Worm (Caenorhabditis elegans) whole organism, young adult: ENCODE measurements around the gene ZK1010.12.

Experiments used
- B0261.1 ChIP-seq: sonication (generic microtip); optimal IDR thresholded peaks from 2 replicates; lab custom pipeline; 2016; ENCODE audit warnings: mild to moderate bottlenecking, missing genetic modification characterization, moderate library complexity, missing compliant biosample characterization
- D2030.7 ChIP-seq: fragments of 200-800 bp; sonication (Bioruptor generic); IDR thresholded peaks from 2 replicates; pipeline ENCODE4 v1.3.6; 2022; ENCODE audit warnings: missing genetic modification reagents, missing genetic modification characterization, missing compliant biosample characterization
- F33H1.4 ChIP-seq: fragments of 200-800 bp; sonication (Bioruptor generic); IDR thresholded peaks from 2 replicates; pipeline ENCODE4 v1.3.6; 2022; ENCODE audit warnings: missing genetic modification reagents, missing genetic modification characterization, missing compliant biosample characterization
- F39B2.1 ChIP-seq: fragments of 200-800 bp; sonication (Bioruptor generic); IDR thresholded peaks from 2 replicates; pipeline ENCODE4 v1.3.6; 2022; ENCODE audit warnings: missing genetic modification reagents, missing genetic modification characterization, missing compliant biosample characterization
- F49E8.2 ChIP-seq: sonication (generic microtip); optimal IDR thresholded peaks from 3 replicates; lab custom pipeline; 2017; ENCODE audit warnings: missing genetic modification characterization, mild to moderate bottlenecking, missing compliant biosample characterization, antibody characterized with exemption, moderate library complexity; ENCODE audit not compliant: insufficient read depth
- F57A8.1 ChIP-seq: fragments of 200-800 bp; sonication (Bioruptor generic); optimal IDR thresholded peaks from 2 replicates; lab custom pipeline; 2018; ENCODE audit warnings: mild to moderate bottlenecking, missing genetic modification characterization, moderate library complexity, missing compliant biosample characterization
- K11D2.4 ChIP-seq: fragments of 200-800 bp; sonication (Bioruptor generic); IDR thresholded peaks from 2 replicates; pipeline ENCODE4 v1.3.6; 2022; ENCODE audit warnings: missing genetic modification reagents, missing genetic modification characterization, missing compliant biosample characterization
- K12H6.12 ChIP-seq: fragments of 200-800 bp; sonication (Bioruptor generic); optimal IDR thresholded peaks from 2 replicates; lab custom pipeline; 2018; ENCODE audit warnings: mild to moderate bottlenecking, missing genetic modification characterization, missing compliant biosample characterization
- Y53G8AR.9 ChIP-seq: fragments of 200-800 bp; sonication (Bioruptor generic); conservative IDR thresholded peaks from 2 replicates; pipeline ENCODE4 v1.3.6; 2022; ENCODE audit warnings: missing genetic modification reagents, missing genetic modification characterization, missing compliant biosample characterization
- Y79H2A.3 ChIP-seq: fragments of 200-800 bp; sonication (Bioruptor generic); conservative IDR thresholded peaks from 2 replicates; pipeline ENCODE4 v1.3.6; 2022; ENCODE audit warnings: missing genetic modification reagents, missing genetic modification characterization, missing compliant biosample characterization
- atf-7 ChIP-seq: sonication (generic microtip); optimal IDR thresholded peaks from 2 replicates; lab custom pipeline; 2017; ENCODE audit warnings: mild to moderate bottlenecking, missing genetic modification characterization, missing compliant biosample characterization
- athp-1 ChIP-seq: sonication (generic microtip); optimal IDR thresholded peaks from 2 replicates; lab custom pipeline; 2017; ENCODE audit warnings: mild to moderate bottlenecking, missing genetic modification characterization, missing compliant biosample characterization
- attf-5 ChIP-seq: fragments of 200-800 bp; sonication (Bioruptor generic); optimal IDR thresholded peaks from 2 replicates; lab custom pipeline; 2018; ENCODE audit warnings: mild to moderate bottlenecking, missing genetic modification characterization, missing compliant biosample characterization
- ccch-3 ChIP-seq: fragments of 200-800 bp; sonication (Bioruptor generic); optimal IDR thresholded peaks from 2 replicates; lab custom pipeline; 2018; ENCODE audit warnings: mild to moderate bottlenecking, missing genetic modification characterization, missing compliant biosample characterization
- cebp-1 ChIP-seq, 2 experiments: fragments of 200-800 bp in 1 of 2; sonication (Bioruptor generic) in 1 of 2; sonication (generic microtip) in 1 of 2; IDR thresholded peaks in 1 of 2; optimal IDR thresholded peaks in 1 of 2; 2 replicates each; pipeline versions ENCODE4 v1.3.6 to Lab custom; 2017 to 2022; ENCODE audit warnings: missing compliant biosample characterization in 2 of 2, missing genetic modification characterization in 2 of 2, mild to moderate bottlenecking in 1 of 2, missing genetic modification reagents in 1 of 2, moderate library complexity in 1 of 2
- cebp-2 ChIP-seq: fragments of 200-800 bp; sonication (Bioruptor generic); IDR thresholded peaks from 2 replicates; pipeline ENCODE4 v1.3.6; 2022; ENCODE audit warnings: missing genetic modification characterization, missing compliant biosample characterization
- ceh-100 ChIP-seq: fragments of 200-800 bp; sonication (Bioruptor generic); IDR thresholded peaks from 2 replicates; pipeline ENCODE4 v1.3.6; 2022; ENCODE audit warnings: missing genetic modification reagents, missing genetic modification characterization, missing compliant biosample characterization
- ceh-40 ChIP-seq: fragments of 200-800 bp; sonication (Bioruptor generic); IDR thresholded peaks from 2 replicates; pipeline ENCODE4 v1.3.6; 2022; ENCODE audit warnings: missing genetic modification characterization, missing compliant biosample characterization
- ceh-79 ChIP-seq: sonication (generic microtip); optimal IDR thresholded peaks from 2 replicates; lab custom pipeline; 2017; ENCODE audit warnings: mild to moderate bottlenecking, missing genetic modification characterization, missing compliant biosample characterization
- die-1 ChIP-seq: sonication (generic microtip); optimal IDR thresholded peaks from 2 replicates; lab custom pipeline; 2016; ENCODE audit warnings: missing genotype, mild to moderate bottlenecking, missing genetic modification characterization, missing compliant biosample characterization
- dox-1 ChIP-seq: fragments of 200-800 bp; sonication (Bioruptor generic); IDR thresholded peaks from 2 replicates; pipeline ENCODE4 v1.3.6; 2022; ENCODE audit warnings: missing genetic modification reagents, missing genetic modification characterization, missing compliant biosample characterization
- egrh-3 ChIP-seq: fragments of 200-800 bp; sonication (Bioruptor generic); IDR thresholded peaks from 2 replicates; pipeline ENCODE4 v1.3.6; 2022; ENCODE audit warnings: missing genetic modification reagents, missing genetic modification characterization, missing compliant biosample characterization
- hmg-20 ChIP-seq: fragments of 200-800 bp; sonication (Bioruptor generic); IDR thresholded peaks from 2 replicates; pipeline ENCODE4 v1.3.6; 2022; ENCODE audit warnings: missing genetic modification reagents, missing genetic modification characterization, missing compliant biosample characterization
- hsf-1 ChIP-seq: fragments of 200-800 bp; sonication (Bioruptor generic); IDR thresholded peaks from 2 replicates; pipeline ENCODE4 v1.3.6; 2022; ENCODE audit warnings: missing genetic modification reagents, missing genetic modification characterization, missing compliant biosample characterization
- lag-1 ChIP-seq: fragments of 200-800 bp; sonication (Bioruptor generic); IDR thresholded peaks from 2 replicates; pipeline ENCODE4 v1.3.6; 2022; ENCODE audit warnings: missing genetic modification reagents, missing genetic modification characterization, missing compliant biosample characterization
- lin-26 ChIP-seq: fragments of 200-800 bp; sonication (Bioruptor generic); IDR thresholded peaks from 2 replicates; pipeline ENCODE4 v1.3.6; 2022; ENCODE audit warnings: missing genetic modification reagents, missing genetic modification characterization, missing compliant biosample characterization
- lir-1 ChIP-seq: fragments of 200-800 bp; sonication (Bioruptor generic); conservative IDR thresholded peaks from 2 replicates; pipeline ENCODE4 v1.3.6; 2022; ENCODE audit warnings: missing genetic modification reagents, missing genetic modification characterization, missing compliant biosample characterization
- nhr-179 ChIP-seq: sonication (generic microtip); optimal IDR thresholded peaks from 2 replicates; lab custom pipeline; 2016; ENCODE audit warnings: mild to moderate bottlenecking, missing genetic modification characterization, missing compliant biosample characterization
- nhr-90 ChIP-seq: sonication (generic microtip); optimal IDR thresholded peaks from 2 replicates; lab custom pipeline; 2016; ENCODE audit warnings: missing genotype, mild to moderate bottlenecking, missing genetic modification characterization, missing compliant biosample characterization
- pha-4 ChIP-seq: fragments of 150-350 bp; sonication (generic microtip); optimal IDR thresholded peaks from 2 replicates; lab custom pipeline; 2014; ENCODE audit warnings: missing biosample characterization, missing genetic modification reagents, missing genetic modification characterization
- rpc-1 ChIP-seq, 2 experiments: fragments of 150-350 bp in 1 of 2; sonication (generic microtip) in 1 of 2; optimal IDR thresholded peaks; 2 replicates each; lab custom pipeline; 2014 to 2018; ENCODE audit warnings: missing biosample characterization in 1 of 2, missing genetic modification characterization in 1 of 2, missing genetic modification reagents in 1 of 2, missing genotype in 1 of 2
- snpc-1.1 ChIP-seq: sonication (generic microtip); optimal IDR thresholded peaks from 2 replicates; lab custom pipeline; 2017; ENCODE audit warnings: missing genetic modification characterization, mild to moderate bottlenecking, missing compliant biosample characterization, antibody characterized with exemption, moderate library complexity, missing genotype, missing genetic modification reagents; ENCODE audit not compliant: insufficient read depth
- snpc-1.3 ChIP-seq: sonication (generic microtip); optimal IDR thresholded peaks from 2 replicates; lab custom pipeline; 2017; ENCODE audit warnings: missing genetic modification characterization, mild to moderate bottlenecking, missing compliant biosample characterization, antibody characterized with exemption, moderate library complexity, missing genotype, missing genetic modification reagents; ENCODE audit not compliant: insufficient read depth
- snpc-3.4 ChIP-seq: sonication (generic microtip); optimal IDR thresholded peaks from 2 replicates; lab custom pipeline; 2017; ENCODE audit warnings: missing genetic modification characterization, mild to moderate bottlenecking, missing compliant biosample characterization, antibody characterized with exemption, moderate library complexity, missing genotype, missing genetic modification reagents
- snpc-4 ChIP-seq, 5 experiments: fragments of 150-350 bp in 1 of 5; sonication (generic microtip) in 4 of 5; optimal IDR thresholded peaks; 2 replicates each; lab custom pipeline; 2014 to 2018; ENCODE audit warnings: missing genetic modification characterization in 5 of 5, missing biosample characterization in 3 of 5, antibody characterized with exemption in 2 of 5, mild to moderate bottlenecking in 2 of 5, missing compliant biosample characterization in 2 of 5, missing genotype in 2 of 5, moderate library complexity in 2 of 5, missing genetic modification reagents in 1 of 5
- somi-1 ChIP-seq: fragments of 200-800 bp; sonication (Bioruptor generic); optimal IDR thresholded peaks from 2 replicates; lab custom pipeline; 2018; ENCODE audit warnings: mild to moderate bottlenecking, missing genetic modification characterization, missing compliant biosample characterization
- tbp1 ChIP-seq: fragments of 200-800 bp; sonication (Bioruptor generic); optimal IDR thresholded peaks from 2 replicates; lab custom pipeline; 2018; ENCODE audit warnings: mild to moderate bottlenecking, missing genetic modification characterization, missing compliant biosample characterization
- tlf-1 ChIP-seq: fragments of 200-800 bp; sonication (Bioruptor generic); optimal IDR thresholded peaks from 2 replicates; lab custom pipeline; 2018; ENCODE audit warnings: mild to moderate bottlenecking, missing genetic modification characterization, missing compliant biosample characterization
- xnd-1 ChIP-seq: sonication (generic microtip); optimal IDR thresholded peaks from 2 replicates; lab custom pipeline; 2016; ENCODE audit warnings: missing genotype, missing genetic modification reagents, missing genetic modification characterization, missing compliant biosample characterization
- zfh-2 ChIP-seq: fragments of 200-800 bp; sonication (Bioruptor generic); conservative IDR thresholded peaks from 2 replicates; pipeline ENCODE4 v1.3.6; 2022; ENCODE audit warnings: missing genetic modification reagents, missing genetic modification characterization, missing compliant biosample characterization
- ztf-28 ChIP-seq: fragments of 200-800 bp; sonication (Bioruptor generic); IDR thresholded peaks from 2 replicates; pipeline ENCODE4 v1.3.6; 2022; ENCODE audit warnings: missing genetic modification reagents, missing genetic modification characterization, missing compliant biosample characterization
- ztf-3 ChIP-seq: fragments of 200-800 bp; sonication (Bioruptor generic); optimal IDR thresholded peaks from 2 replicates; lab custom pipeline; 2018; ENCODE audit warnings: mild to moderate bottlenecking, missing genetic modification characterization, missing compliant biosample characterization

ZK1010.12 gene

DNA sequence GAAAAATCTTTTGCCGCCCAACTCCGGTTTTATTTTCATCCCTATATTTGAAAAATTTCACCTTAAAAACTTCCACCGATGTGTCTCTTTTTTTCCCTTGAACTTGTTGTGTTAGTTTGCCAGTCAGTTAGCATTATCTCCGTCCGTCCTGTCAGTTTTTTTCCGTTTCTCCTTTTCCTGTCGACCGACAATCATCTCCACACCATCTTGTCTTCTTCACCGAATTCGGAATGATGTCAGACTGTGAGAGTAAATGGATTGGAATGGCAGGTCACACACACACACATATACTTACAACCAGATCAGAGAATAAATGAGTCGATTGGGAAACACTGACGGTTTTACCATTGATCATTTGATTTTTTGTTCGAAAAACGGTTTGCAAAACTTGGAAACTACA, 20.8 kb downstream of the ZK1010.12 start:
- TF ChIP-seq dox-1 (GFP tag; lab: Robert Waterston, UW) (no peak), K12H6.12 (tag; lab: Kevin White, UChicago) (no peak), ccch-3 (GFP tag; lab: Kevin White, UChicago) (no peak), Y53G8AR.9 (GFP tag; lab: Robert Waterston, UW) (no peak), lag-1 (GFP tag; lab: Robert Waterston, UW) (no peak), nhr-179 (tag; lab: Kevin White, UChicago) (no peak), cebp-1 (GFP tag; IDR thresholded peaks at IDR 0.05; lab: Robert Waterston, UW) (no peak), cebp-1 (tag; optimal IDR thresholded peaks at IDR 0.05; lab: Kevin White, UChicago) (no peak), rpc-1 (optimal IDR thresholded peaks at IDR 0.05; lab: Kevin White, UChicago) (no peak), rpc-1 (tag; optimal IDR thresholded peaks at IDR 0.05; lab: Kevin White, UChicago) (no peak), K11D2.4 (GFP tag; lab: Robert Waterston, UW) (no peak), F39B2.1 (GFP tag; lab: Robert Waterston, UW) (no peak)

- TF ChIP-seq hsf-1 = no peak
- TF ChIP-seq F39B2.1 (GFP tag; lab: Robert Waterston, UW) = no peak
- no peak for TF ChIP-seq ztf-28
- TF ChIP-seq F57A8.1 (GFP tag; lab: Kevin White, UChicago) = no peak
- TF ChIP-seq tlf-1 (GFP tag; lab: Kevin White, UChicago) = no peak
- no peak for TF ChIP-seq snpc-4 (GFP tag; optimal IDR thresholded peaks at IDR 0.05; lab: Kevin White, UChicago)
- TF ChIP-seq snpc-4 (tag; optimal IDR thresholded peaks at IDR 0.05; lab: Kevin White, UChicago) = no peak
- TF ChIP-seq pha-4 (tag; lab: Kevin White, UChicago) = no peak
- TF ChIP-seq ztf-3 (GFP tag; lab: Kevin White, UChicago) = no peak
These were observed 22.8 kb downstream of the ZK1010.12 start for ce11 chrIII:13013912-13014311.

DNA sequence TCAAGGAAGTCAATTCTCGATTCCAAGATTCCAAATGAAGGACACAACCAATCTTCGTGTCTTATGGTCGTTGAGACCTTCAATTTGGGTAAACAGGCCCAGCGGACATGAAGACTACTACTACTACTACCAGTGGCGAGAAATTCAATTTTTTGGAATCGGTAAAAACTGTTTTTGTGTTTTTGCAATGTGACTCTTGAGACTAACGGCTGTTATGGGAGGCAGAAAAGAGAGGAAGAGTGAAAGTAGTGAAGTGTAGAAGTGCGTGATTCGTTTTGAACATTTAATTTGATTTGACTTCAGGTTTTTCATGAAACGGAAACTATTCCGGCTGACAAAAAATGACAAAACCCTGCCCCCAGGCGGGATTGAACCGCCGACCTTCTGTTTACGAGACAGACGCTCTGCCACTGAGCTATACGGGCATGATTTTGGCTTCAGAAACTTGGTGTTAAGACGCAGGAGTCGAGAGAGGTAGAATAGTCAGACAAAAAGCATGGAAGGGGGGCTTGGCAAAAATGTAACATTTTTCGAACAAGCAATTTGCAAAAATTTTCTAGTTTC, 24.7 kb downstream of the ZK1010.12 start:
- TF ChIP-seq attf-5 (GFP tag; lab: Kevin White, UChicago) (peak; percentile 25), D2030.7 (GFP tag; lab: Robert Waterston, UW) (0 out of 2 replicates have a peak, but pooled peaks have one; percentile 13), zfh-2 (GFP tag; lab: Robert Waterston, UW) (no peak), athp-1 (tag; lab: Kevin White, UChicago) (peak; percentile 37), cebp-2 (GFP tag; lab: Robert Waterston, UW) (no peak), die-1 (peak; percentile 63), K11D2.4 (GFP tag; lab: Robert Waterston, UW) (0 out of 2 replicates have a peak, but pooled peaks have one; percentile 35), ceh-100 (GFP tag; lab: Robert Waterston, UW) (no peak), tbp1 (GFP tag; lab: Kevin White, UChicago) (peak; percentile 92), snpc-1.1 (peak; percentile 6), xnd-1 (tag; lab: Kevin White, UChicago) (no peak), F49E8.2 (tag; lab: Kevin White, UChicago) (no peak), ceh-79 (no peak), snpc-3.4 (tag; lab: Kevin White, UChicago) (peak; percentile 31), hmg-20 (no peak), lir-1 (GFP tag; lab: Robert Waterston, UW) (0 out of 2 replicates have a peak, but pooled peaks have one; percentile 53), Y79H2A.3 (GFP tag; lab: Robert Waterston, UW) (no peak), snpc-1.3 (peak; percentile 25), atf-7 (tag; lab: Kevin White, UChicago) (peak; percentile 1), ztf-28 (0 out of 2 replicates have a peak, but pooled peaks have one; percentile 29), hsf-1 (no peak), B0261.1 (peak; percentile 84), lin-26 (GFP tag; lab: Robert Waterston, UW) (peak; percentile 93), F33H1.4 (GFP tag; lab: Robert Waterston, UW) (peak; percentile 42; the same call in 1 of the 2 replicates), ceh-40 (0 out of 2 replicates have a peak, but pooled peaks have one; percentile 42), nhr-90 (tag; lab: Kevin White, UChicago) (peak; percentile 66), somi-1 (GFP tag; lab: Kevin White, UChicago) (peak; percentile 13), egrh-3 (GFP tag; lab: Robert Waterston, UW) (peak; percentile 44; the same call in 1 of the 2 replicates)
